Fruit fly (Drosophila melanogaster) whole organism, adult: ENCODE measurements around the gene chic.

ENCODE experiments used
- CG11617 ChIP-seq: fragments of 200-800 bp; sonication (Bioruptor generic); optimal IDR thresholded peaks from 2 replicates; lab custom pipeline; 2017; ENCODE audit warnings: mild to moderate bottlenecking, missing biosample characterization, missing genetic modification reagents, missing genetic modification characterization
- CG12768 ChIP-seq: fragments of 200-800 bp; sonication (Bioruptor generic); optimal IDR thresholded peaks from 2 replicates; lab custom pipeline; 2017; ENCODE audit warnings: missing biosample characterization, missing genetic modification characterization, mild to moderate bottlenecking, moderate library complexity, missing genetic modification reagents
- CG14711 ChIP-seq: fragments of 200-800 bp; sonication (Bioruptor generic); optimal IDR thresholded peaks from 2 replicates; lab custom pipeline; 2018; ENCODE audit warnings: missing biosample characterization, mild to moderate bottlenecking, missing genetic modification characterization, moderate library complexity
- CG1620 ChIP-seq: fragments of 200-800 bp; sonication (Bioruptor generic); optimal IDR thresholded peaks from 2 replicates; lab custom pipeline; 2016; ENCODE audit warnings: missing biosample characterization, missing genetic modification characterization
- CG33017 ChIP-seq: fragments of 200-800 bp; sonication (Bioruptor generic); optimal IDR thresholded peaks from 2 replicates; lab custom pipeline; 2018; ENCODE audit warnings: missing biosample characterization, mild to moderate bottlenecking, missing genetic modification characterization, moderate library complexity
- CG5204 ChIP-seq: fragments of 200-800 bp; sonication (Bioruptor generic); optimal IDR thresholded peaks from 2 replicates; lab custom pipeline; 2016; ENCODE audit warnings: missing biosample characterization, missing genetic modification characterization
- CG7045 ChIP-seq: fragments of 200-800 bp; sonication (Bioruptor generic); optimal IDR thresholded peaks from 2 replicates; lab custom pipeline; 2017; ENCODE audit warnings: missing biosample characterization, mild to moderate bottlenecking, missing genetic modification characterization
- CG7101 ChIP-seq: fragments of 200-800 bp; sonication (Bioruptor generic); optimal IDR thresholded peaks from 2 replicates; lab custom pipeline; 2018; ENCODE audit warnings: missing biosample characterization, mild to moderate bottlenecking, missing genetic modification characterization, moderate library complexity
- Clk ChIP-seq: fragments of 200-800 bp; sonication (Bioruptor generic); optimal IDR thresholded peaks from 2 replicates; lab custom pipeline; 2017; ENCODE audit warnings: missing biosample characterization, missing genetic modification characterization
- Crg-1 ChIP-seq: fragments of 200-800 bp; sonication (Bioruptor generic); optimal IDR thresholded peaks from 2 replicates; lab custom pipeline; 2016; ENCODE audit warnings: missing biosample characterization, missing genetic modification characterization
- Hr96 ChIP-seq: fragments of 200-800 bp; sonication (Bioruptor generic); optimal IDR thresholded peaks from 2 replicates; lab custom pipeline; 2016; ENCODE audit warnings: missing biosample characterization, missing genetic modification characterization
- Mnt ChIP-seq: fragments of 200-800 bp; sonication (Bioruptor generic); optimal IDR thresholded peaks from 2 replicates; lab custom pipeline; 2016; ENCODE audit warnings: missing biosample characterization, mild to moderate bottlenecking, missing genetic modification characterization
- bab1 ChIP-seq: fragments of 200-800 bp; sonication (Bioruptor generic); optimal IDR thresholded peaks from 3 replicates; lab custom pipeline; 2019; ENCODE audit warnings: missing biosample characterization, mild to moderate bottlenecking, missing genetic modification characterization, moderate library complexity
- cic ChIP-seq: fragments of 200-800 bp; sonication (Bioruptor generic); optimal IDR thresholded peaks from 2 replicates; lab custom pipeline; 2017; ENCODE audit warnings: missing biosample characterization, mild to moderate bottlenecking, missing genetic modification characterization, moderate library complexity
- cnc ChIP-seq, 2 experiments: fragments of >200 bp; optimal IDR thresholded peaks; 2 replicates each; lab custom pipeline; 2017
- kay ChIP-seq: fragments of 200-800 bp; sonication (Bioruptor generic); peaks from one replicate; lab custom pipeline; 2016; ENCODE audit warnings: missing biosample characterization, missing genetic modification characterization, borderline replicate concordance
- ovo ChIP-seq: fragments of 200-800 bp; sonication (Bioruptor generic); optimal IDR thresholded peaks from 2 replicates; lab custom pipeline; 2016; ENCODE audit warnings: missing biosample characterization, missing genetic modification characterization
- pad ChIP-seq: fragments of 200-800 bp; sonication (Bioruptor generic); optimal IDR thresholded peaks from 3 replicates; lab custom pipeline; 2017; ENCODE audit warnings: missing biosample characterization, missing genetic modification characterization, mild to moderate bottlenecking, moderate library complexity, missing genetic modification reagents
- tj ChIP-seq: fragments of 200-800 bp; sonication (Bioruptor generic); optimal IDR thresholded peaks from 3 replicates; lab custom pipeline; 2017; ENCODE audit warnings: missing biosample characterization, mild to moderate bottlenecking, missing genetic modification characterization, moderate library complexity
- toe ChIP-seq: fragments of 200-800 bp; sonication (Bioruptor generic); optimal IDR thresholded peaks from 2 replicates; lab custom pipeline; 2016; ENCODE audit warnings: missing biosample characterization, missing genetic modification characterization

The chic gene

DNA sequence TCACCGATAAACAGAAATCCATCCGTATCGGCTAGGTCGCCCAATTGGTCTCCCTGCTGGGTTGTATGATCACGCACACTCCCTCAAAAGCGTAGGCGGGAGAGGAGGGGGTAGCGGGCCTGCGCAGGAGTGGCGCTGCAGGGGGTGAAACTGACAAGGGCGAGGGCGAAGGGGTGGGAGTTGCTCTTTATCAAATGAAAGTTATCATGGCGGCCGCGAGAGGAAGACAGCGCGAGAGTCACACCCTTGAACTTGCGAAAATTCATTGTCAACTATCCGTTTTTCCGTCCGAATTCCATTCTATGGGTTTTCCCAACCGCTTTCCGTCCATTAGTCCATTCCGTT, 1.8 kb downstream of the chic start:
- TF ChIP-seq CG14711 (tag; lab: Kevin White, UChicago) = no peak
- TF ChIP-seq CG12768 (GFP tag; lab: Kevin White, UChicago) = no peak
- TF ChIP-seq Crg-1 = peak; percentile 17

- TF ChIP-seq CG7045 (no peak), Crg-1 (peak; percentile 34), CG12768 (GFP tag; lab: Kevin White, UChicago) (peak; percentile 70), Hr96 (GFP tag; lab: Kevin White, UChicago) (no peak), ovo (GFP tag; lab: Kevin White, UChicago) (no peak), pad (GFP tag; lab: Kevin White, UChicago) (peak; percentile 30), tj (GFP tag; lab: Kevin White, UChicago) (no peak), Mnt (GFP tag; lab: Kevin White, UChicago) (peak; percentile 58), cic (GFP tag; lab: Kevin White, UChicago) (peak; percentile 40), bab1 (GFP tag; lab: Kevin White, UChicago) (no peak), CG11617 (GFP tag; lab: Kevin White, UChicago) (no peak), Clk (no peak), CG1620 (GFP tag; lab: Kevin White, UChicago) (no peak), CG33017 (tag; lab: Kevin White, UChicago) (no peak), CG5204 (GFP tag; lab: Kevin White, UChicago) (no peak), CG7101 (tag; lab: Kevin White, UChicago) (no peak), CG14711 (tag; lab: Kevin White, UChicago) (no peak)
Observed at dm6 chr2L:5978333-5979054, 2.3 kb downstream of the chic start.

DNA sequence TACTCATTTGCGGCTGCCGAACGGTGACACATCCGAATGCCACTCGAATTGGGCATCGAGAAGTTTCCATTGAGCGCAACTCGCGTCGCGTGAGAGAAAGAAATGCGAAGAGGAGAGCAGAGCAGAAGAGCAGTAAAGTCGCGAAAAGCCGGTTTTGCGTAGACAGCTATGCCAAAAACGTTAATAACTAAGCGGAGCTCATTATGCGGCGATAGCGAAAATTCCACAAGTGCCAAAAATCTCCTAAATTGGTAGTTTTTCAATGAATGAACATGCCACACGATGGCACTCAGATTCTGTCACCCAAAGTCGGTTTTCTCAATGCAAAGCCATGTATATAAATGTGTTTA, 3.1 kb downstream of the chic start:
- peak; percentile 91 for TF ChIP-seq kay (GFP tag; lab: Kevin White, UChicago)
- TF ChIP-seq CG7045 = no peak
- no peak for TF ChIP-seq CG1620 (GFP tag; lab: Kevin White, UChicago)

dm6 chr2L:5977070-5977728, 3.6 kb downstream of the chic start:
- TF ChIP-seq toe (no peak), CG1620 (GFP tag; lab: Kevin White, UChicago) (peak; percentile 4), cnc (optimal IDR thresholded peaks at IDR 0.05; lab: Kevin White, UChicago) (no peak), cic (GFP tag; lab: Kevin White, UChicago) (peak; percentile 48), pad (GFP tag; lab: Kevin White, UChicago) (peak; percentile 47), Crg-1 (peak; percentile 8)

- TF ChIP-seq CG1620 (GFP tag; lab: Kevin White, UChicago) (no peak), cic (GFP tag; lab: Kevin White, UChicago) (no peak)
Observed at dm6 chr2L:5975601-5976000, 5.2 kb downstream of the chic start.

- TF ChIP-seq cnc (optimal IDR thresholded peaks at IDR 0.05; lab: Kevin White, UChicago) (no peak), CG12768 (GFP tag; lab: Kevin White, UChicago) (no peak), ovo (GFP tag; lab: Kevin White, UChicago) (no peak), tj (GFP tag; lab: Kevin White, UChicago) (peak; percentile 26)
Observed at dm6 chr2L:5975025-5975539, 5.7 kb downstream of the chic start.

dm6 chr2L:5974122-5974521, 6.7 kb downstream of the chic start:
- TF ChIP-seq ovo (GFP tag; lab: Kevin White, UChicago) (peak; percentile 79), CG7045 (peak; percentile 73), CG12768 (GFP tag; lab: Kevin White, UChicago) (peak; percentile 76), CG33017 (tag; lab: Kevin White, UChicago) (peak; percentile 17), Clk (peak; percentile 59), cic (GFP tag; lab: Kevin White, UChicago) (peak; percentile 46), Hr96 (GFP tag; lab: Kevin White, UChicago) (no peak), kay (GFP tag; lab: Kevin White, UChicago) (peak; percentile 89), Crg-1 (peak; percentile 85), CG1620 (GFP tag; lab: Kevin White, UChicago) (peak; percentile 41), tj (GFP tag; lab: Kevin White, UChicago) (peak; percentile 4), Mnt (GFP tag; lab: Kevin White, UChicago) (peak; percentile 46), CG11617 (GFP tag; lab: Kevin White, UChicago) (peak; percentile 47), toe (peak; percentile 12), CG5204 (GFP tag; lab: Kevin White, UChicago) (no peak), pad (GFP tag; lab: Kevin White, UChicago) (peak; percentile 50), CG7101 (tag; lab: Kevin White, UChicago) (peak; percentile 70), cnc (optimal IDR thresholded peaks at IDR 0.05; lab: Kevin White, UChicago) (no peak), bab1 (GFP tag; lab: Kevin White, UChicago) (no peak), CG14711 (tag; lab: Kevin White, UChicago) (peak; percentile 52)
